Worm (Caenorhabditis elegans): ENCODE results near the gene ZK1058.3.

ce11 chrIII:3878986-3879756 is 39.5 kb upstream of the ZK1058.3 start:
- no peak for TF ChIP-seq ceh-39 (tag; optimal IDR thresholded peaks at IDR 0.05)
- no peak for TF ChIP-seq unc-120 (tag; optimal IDR thresholded peaks at IDR 0.05; ENCODE audit: poor library complexity, severe bottlenecking)
- no peak for TF ChIP-seq nhr-76 (tag; optimal IDR thresholded peaks at IDR 0.05)
- TF ChIP-seq flh-1 (GFP tag; optimal IDR thresholded peaks at IDR 0.05): no peak
- TF ChIP-seq elt-1 (tag; optimal IDR thresholded peaks at IDR 0.05; ENCODE audit: borderline replicate concordance, insufficient read depth): no peak
- TF ChIP-seq blmp-1 (tag; optimal IDR thresholded peaks at IDR 0.05): no peak
- TF ChIP-seq elt-3 (tag; optimal IDR thresholded peaks at IDR 0.05): no peak
- TF ChIP-seq ztf-11 (tag; optimal IDR thresholded peaks at IDR 0.05): no peak
- no peak for TF ChIP-seq mep-1 (tag; optimal IDR thresholded peaks at IDR 0.05)
- TF ChIP-seq lsy-2 (tag; optimal IDR thresholded peaks at IDR 0.05): no peak
